Fruit fly (Drosophila melanogaster) whole organism, wandering third instar larva: ENCODE data around the gene holn1.
A peak's percentile ranks its signal among the peaks of the same experiment; 100 is the strongest.

Experiments
- Abd-B ChIP-seq: fragments of >200 bp; optimal IDR thresholded peaks from 2 replicates; lab custom pipeline; 2017; ENCODE audit warnings: missing biosample characterization, missing genetic modification characterization
- CG32264 ChIP-seq: fragments of 200-800 bp; sonication (Bioruptor generic); optimal IDR thresholded peaks from 2 replicates; lab custom pipeline; 2016; ENCODE audit warnings: missing biosample characterization, missing genetic modification characterization
- CG9705 ChIP-seq: fragments of 200-800 bp; sonication (Bioruptor generic); optimal IDR thresholded peaks from 2 replicates; lab custom pipeline; 2018; ENCODE audit warnings: missing biosample characterization, mild to moderate bottlenecking, missing genetic modification characterization
- CrebA ChIP-seq: fragments of 200-800 bp; sonication (Bioruptor generic); optimal IDR thresholded peaks from 2 replicates; lab custom pipeline; 2016; ENCODE audit warnings: missing biosample characterization, mild to moderate bottlenecking, missing genetic modification characterization, borderline replicate concordance
- Dfd ChIP-seq: fragments of >200 bp; optimal IDR thresholded peaks from 2 replicates; lab custom pipeline; 2017; ENCODE audit warnings: missing biosample characterization, missing genetic modification characterization
- Dif ChIP-seq: fragments of 200-275, 200-300 bp; sonication (Bioruptor generic); optimal IDR thresholded peaks from 2 replicates; lab custom pipeline; 2018; ENCODE audit warnings: missing biosample characterization, missing genetic modification characterization; ENCODE audit not compliant: partially characterized antibody
- GATAd ChIP-seq: sonication (Bioruptor generic); optimal IDR thresholded peaks from 2 replicates; lab custom pipeline; 2016; ENCODE audit warnings: missing biosample characterization, missing genetic modification characterization
- HLH106 ChIP-seq: fragments of 200-800 bp; optimal IDR thresholded peaks from 3 replicates; lab custom pipeline; 2019; ENCODE audit warnings: missing biosample characterization, mild to moderate bottlenecking, missing genetic modification characterization, moderate library complexity
- Hr78 ChIP-seq: fragments of >200 bp; optimal IDR thresholded peaks from 2 replicates; lab custom pipeline; 2017; ENCODE audit warnings: missing biosample characterization, missing genetic modification characterization
- Hr83 ChIP-seq: fragments of 200-300 bp; sonication (Bioruptor generic); optimal IDR thresholded peaks from 2 replicates; lab custom pipeline; 2016; ENCODE audit warnings: missing biosample characterization, mild to moderate bottlenecking, missing genetic modification characterization, moderate library complexity; ENCODE audit not compliant: poor library complexity, severe bottlenecking
- Jra ChIP-seq: sonication (Bioruptor generic); optimal IDR thresholded peaks from 2 replicates; lab custom pipeline; 2016; ENCODE audit warnings: missing biosample characterization, missing genetic modification characterization
- Mio ChIP-seq: sonication (Bioruptor generic); optimal IDR thresholded peaks from 2 replicates; lab custom pipeline; 2016; ENCODE audit warnings: missing biosample characterization, missing genetic modification characterization
- Myc ChIP-seq: fragments of >200 bp; optimal IDR thresholded peaks from 2 replicates; lab custom pipeline; 2017
- N ChIP-seq: fragments of >200 bp; optimal IDR thresholded peaks from 2 replicates; lab custom pipeline; 2018; ENCODE audit warnings: missing biosample characterization, missing external identifiers, missing genetic modification characterization
- OdsH ChIP-seq: fragments of 200-800 bp; sonication (Bioruptor generic); optimal IDR thresholded peaks from 2 replicates; lab custom pipeline; 2016; ENCODE audit warnings: missing biosample characterization, mild to moderate bottlenecking, missing genetic modification characterization
- Rel ChIP-seq, 2 experiments: fragments of 200-800 bp; sonication (Bioruptor generic) in 1 of 2; optimal IDR thresholded peaks; 2 replicates in 1 of 2; 3 replicates in 1 of 2; lab custom pipeline; 2016 to 2019; ENCODE audit warnings: mild to moderate bottlenecking in 2 of 2, missing biosample characterization in 2 of 2, missing genetic modification characterization in 2 of 2, moderate library complexity in 1 of 2
- Sp1 ChIP-seq: fragments of 200-800 bp; sonication (Bioruptor generic); optimal IDR thresholded peaks from 3 replicates; lab custom pipeline; 2019; ENCODE audit warnings: missing biosample characterization, mild to moderate bottlenecking, missing genetic modification characterization, moderate library complexity
- Vsx2 ChIP-seq: fragments of 200-300, 225-300 bp; sonication (Bioruptor generic); optimal IDR thresholded peaks from 2 replicates; lab custom pipeline; 2018; ENCODE audit warnings: missing biosample characterization, missing genetic modification characterization; ENCODE audit not compliant: partially characterized antibody
- brk ChIP-seq: fragments of 200-800 bp; sonication (Bioruptor generic); optimal IDR thresholded peaks from 2 replicates; lab custom pipeline; 2016; ENCODE audit warnings: missing biosample characterization, mild to moderate bottlenecking, missing genetic modification characterization
- dmrt93B ChIP-seq: fragments of 200-800 bp; sonication (Bioruptor generic); optimal IDR thresholded peaks from 2 replicates; lab custom pipeline; 2018; ENCODE audit warnings: missing biosample characterization, mild to moderate bottlenecking, missing genetic modification characterization
- dsf ChIP-seq: sonication (Bioruptor generic); optimal IDR thresholded peaks from 2 replicates; lab custom pipeline; 2016; ENCODE audit warnings: missing biosample characterization, missing genetic modification characterization, borderline replicate concordance
- foxo ChIP-seq, 2 experiments: fragments of 200-800 bp; sonication (Bioruptor generic); optimal IDR thresholded peaks; 2 replicates in 1 of 2; 3 replicates in 1 of 2; lab custom pipeline; 2016 to 2017; ENCODE audit warnings: missing biosample characterization in 2 of 2, missing genetic modification characterization in 2 of 2
- fru ChIP-seq: fragments of 200-800 bp; sonication (Bioruptor generic); optimal IDR thresholded peaks from 3 replicates; lab custom pipeline; 2016; ENCODE audit warnings: missing biosample characterization, mild to moderate bottlenecking, missing genetic modification characterization
- h ChIP-seq: fragments of 200-800 bp; sonication (Bioruptor generic); optimal IDR thresholded peaks from 3 replicates; lab custom pipeline; 2016; ENCODE audit warnings: missing biosample characterization, mild to moderate bottlenecking, missing genetic modification characterization
- jim ChIP-seq: fragments of 175-275, 200-325 bp; sonication (Bioruptor generic); optimal IDR thresholded peaks from 2 replicates; lab custom pipeline; 2016; ENCODE audit warnings: missing biosample characterization, mild to moderate bottlenecking, missing genetic modification characterization
- lola ChIP-seq: fragments of >200 bp; optimal IDR thresholded peaks from 2 replicates; lab custom pipeline; 2017; ENCODE audit warnings: missing biosample characterization, missing genetic modification characterization
- psq ChIP-seq: fragments of 200-800 bp; sonication (Bioruptor generic); optimal IDR thresholded peaks from 3 replicates; lab custom pipeline; 2017; ENCODE audit warnings: missing biosample characterization, mild to moderate bottlenecking, missing genetic modification characterization, moderate library complexity
- rgr ChIP-seq: fragments of 200-800 bp; sonication (Bioruptor generic); optimal IDR thresholded peaks from 3 replicates; lab custom pipeline; 2016; ENCODE audit warnings: missing biosample characterization, mild to moderate bottlenecking, missing genetic modification characterization
- sage ChIP-seq: fragments of 200-800 bp; sonication (Bioruptor generic); optimal IDR thresholded peaks from 2 replicates; lab custom pipeline; 2016; ENCODE audit warnings: missing biosample characterization, mild to moderate bottlenecking, missing genetic modification characterization
- sv ChIP-seq: fragments of 200-800 bp; sonication (Bioruptor generic); optimal IDR thresholded peaks from 3 replicates; lab custom pipeline; 2016; ENCODE audit warnings: missing biosample characterization, missing genetic modification characterization
- usp ChIP-seq: fragments of >200 bp; optimal IDR thresholded peaks from 2 replicates; lab custom pipeline; 2017; ENCODE audit warnings: missing biosample characterization, missing genetic modification characterization
- woc ChIP-seq: sonication (Bioruptor generic); optimal IDR thresholded peaks from 2 replicates; lab custom pipeline; 2016; ENCODE audit warnings: missing biosample characterization, mild to moderate bottlenecking, missing genetic modification characterization

Gene holn1

DNA sequence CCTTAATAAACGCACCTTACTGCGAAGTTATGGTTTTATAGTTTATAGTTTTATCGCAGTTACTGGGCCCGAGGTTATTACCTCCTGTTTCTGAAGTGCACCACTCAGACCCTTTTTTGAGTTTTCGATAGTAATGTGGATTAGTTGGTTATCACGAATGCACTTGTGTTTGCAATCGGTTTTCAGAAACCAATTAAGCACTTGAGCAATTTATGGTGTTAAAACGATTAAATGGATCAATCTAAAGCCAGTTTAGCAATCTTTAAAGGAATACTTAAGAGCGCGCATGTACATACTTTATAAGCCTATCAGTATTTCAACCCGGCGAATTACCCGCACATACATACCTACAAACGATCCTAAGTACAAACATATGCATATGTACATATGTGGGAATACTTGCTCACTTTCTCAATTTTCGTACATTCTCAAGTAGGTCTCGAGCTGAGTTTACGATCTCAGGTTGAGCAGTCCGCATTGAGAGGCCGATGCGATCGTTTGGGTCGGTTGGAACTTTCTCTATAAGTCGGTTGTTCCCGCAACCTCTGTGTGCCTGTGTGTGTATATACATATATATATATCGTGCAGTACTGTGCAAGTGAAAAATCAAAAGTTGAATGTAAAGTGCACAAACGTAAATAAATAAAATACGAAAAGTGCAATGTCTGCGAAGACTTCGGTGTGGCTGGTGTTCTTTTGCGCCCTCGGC lies 21.6 kb downstream of the holn1 start, which contains the start of the genes LManI and LManII:
TSS of gene LManI (minus strand) at position 51 of the 709 bp plus-strand sequence.
TSS of gene LManII (plus strand) at position 468 of the 709 bp plus-strand sequence.
- no peak for TF ChIP-seq Dfd (GFP tag; lab: Kevin White, UChicago)
- TF ChIP-seq Dif: peak; percentile 60

DNA sequence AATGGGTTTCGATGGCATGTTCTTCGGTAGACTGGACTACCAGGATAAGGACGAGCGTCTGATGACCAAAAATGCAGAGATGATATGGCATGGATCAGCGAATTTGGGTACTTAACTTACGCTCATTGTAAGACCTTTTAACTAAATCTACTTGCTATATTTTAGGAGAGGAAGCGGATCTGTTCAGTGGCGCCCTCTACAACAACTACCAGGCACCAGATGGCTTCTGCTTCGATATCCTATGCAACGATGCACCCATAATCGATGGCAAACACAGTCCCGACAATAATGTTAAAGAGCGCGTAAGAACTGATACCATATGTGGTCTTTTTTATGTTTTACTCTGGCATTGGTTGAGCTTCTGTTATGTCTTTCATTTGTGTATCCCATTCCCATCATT lies 23.2 kb downstream of the holn1 start:
- TF ChIP-seq sage (no peak), Abd-B (GFP tag; lab: Kevin White, UChicago) (no peak), Hr83 (no peak), Rel (GFP tag; optimal IDR thresholded peaks at IDR 0.05; lab: Kevin White, UChicago) (no peak), Rel (tag; optimal IDR thresholded peaks at IDR 0.05; lab: Kevin White, UChicago) (no peak), dsf (no peak)

DNA sequence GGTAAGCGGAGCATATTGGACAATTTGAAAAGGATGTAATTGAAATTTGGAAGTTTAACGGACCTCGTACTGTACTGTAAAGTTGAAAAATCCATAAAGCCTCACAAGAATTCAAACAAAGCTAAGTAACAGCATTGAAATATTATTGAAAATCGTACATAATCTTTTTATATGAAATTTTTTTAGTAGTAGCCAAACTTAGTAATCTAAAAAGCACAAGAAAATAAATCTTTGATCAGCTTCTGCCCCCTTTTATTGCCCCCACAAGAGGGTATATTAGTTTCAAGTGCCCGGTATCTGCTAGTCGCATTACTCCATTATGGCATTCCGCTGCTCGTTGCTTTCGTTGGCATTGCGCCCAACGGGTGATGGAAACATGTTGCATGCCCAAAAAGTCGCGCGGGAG lies 31.1 kb downstream of the holn1 start:
- TF ChIP-seq fru (GFP tag; lab: Kevin White, UChicago): no peak
- TF ChIP-seq sv (GFP tag; lab: Kevin White, UChicago): peak; percentile 2

DNA sequence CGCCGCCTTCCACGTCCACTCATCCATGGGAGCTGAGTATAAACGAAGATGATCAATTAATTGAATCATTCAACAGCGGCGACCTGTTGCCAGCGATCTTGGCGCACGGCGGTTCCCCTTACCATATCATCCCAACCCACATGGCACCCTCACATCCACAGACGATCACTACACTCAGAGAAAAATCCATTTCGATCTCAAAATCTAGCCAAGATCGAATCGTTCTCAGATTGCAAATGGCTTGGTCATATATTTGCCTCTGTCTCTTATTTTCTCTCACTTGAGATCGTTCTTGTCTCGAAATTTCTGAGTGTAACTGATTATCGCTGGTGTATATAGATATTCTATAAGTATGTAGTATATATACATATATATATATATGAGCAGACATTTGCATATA lies 32.6 kb downstream of the holn1 start:
- TF ChIP-seq Vsx2 (GFP tag; lab: Kevin White, UChicago): no peak
- no peak for TF ChIP-seq brk
- no peak for TF ChIP-seq CG9705 (GFP tag; lab: Kevin White, UChicago)
- TF ChIP-seq N (GFP tag; lab: Kevin White, UChicago): no peak
- no peak for TF ChIP-seq Myc (lab: Kevin White, UChicago)
- TF ChIP-seq dmrt93B (GFP tag; lab: Kevin White, UChicago): peak; percentile 24
- TF ChIP-seq Rel (GFP tag; optimal IDR thresholded peaks at IDR 0.05; lab: Kevin White, UChicago): no peak
- no peak for TF ChIP-seq Rel (tag; optimal IDR thresholded peaks at IDR 0.05; lab: Kevin White, UChicago)
- peak in 1 of 2 experiments; percentile 45 for TF ChIP-seq foxo (GFP tag; optimal IDR thresholded peaks at IDR 0.05; lab: Kevin White, UChicago)
- TF ChIP-seq usp (GFP tag; lab: Kevin White, UChicago): no peak
- peak; percentile 55 for TF ChIP-seq h (GFP tag; lab: Kevin White, UChicago)
- peak; percentile 54 for TF ChIP-seq HLH106
- TF ChIP-seq sv (GFP tag; lab: Kevin White, UChicago): peak; percentile 22
- peak; percentile 36 for TF ChIP-seq rgr (GFP tag; lab: Kevin White, UChicago)
- TF ChIP-seq CG32264: no peak
- TF ChIP-seq fru (GFP tag; lab: Kevin White, UChicago): peak; percentile 2
- TF ChIP-seq Jra (GFP tag; lab: Kevin White, UChicago): no peak

DNA sequence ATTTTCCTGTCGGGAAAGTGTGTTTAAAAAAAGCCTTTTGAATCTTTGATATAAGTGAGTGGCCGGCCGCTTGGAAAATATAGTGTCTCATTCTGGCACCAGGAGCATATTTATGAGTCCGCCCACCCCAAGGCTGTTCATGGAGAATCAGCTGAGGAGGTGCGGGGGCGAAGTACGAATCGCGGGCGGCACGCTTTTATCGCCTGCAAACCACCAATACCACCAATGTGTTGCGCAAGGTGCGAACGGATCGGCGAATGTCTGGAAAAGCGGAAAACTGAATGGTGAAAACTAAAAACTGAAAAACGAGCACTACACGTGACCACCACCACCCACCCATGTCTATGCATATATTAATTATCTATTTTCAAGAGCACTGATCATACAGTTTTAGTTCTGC lies 33.2 kb downstream of the holn1 start:
- TF ChIP-seq psq (no peak), CG9705 (GFP tag; lab: Kevin White, UChicago) (no peak), lola (GFP tag; lab: Kevin White, UChicago) (no peak), fru (GFP tag; lab: Kevin White, UChicago) (no peak), brk (no peak), sage (no peak), woc (GFP tag; lab: Kevin White, UChicago) (no peak), sv (GFP tag; lab: Kevin White, UChicago) (no peak), jim (GFP tag; lab: Kevin White, UChicago) (no peak), h (GFP tag; lab: Kevin White, UChicago) (no peak), GATAd (GFP tag; lab: Kevin White, UChicago) (no peak)

DNA sequence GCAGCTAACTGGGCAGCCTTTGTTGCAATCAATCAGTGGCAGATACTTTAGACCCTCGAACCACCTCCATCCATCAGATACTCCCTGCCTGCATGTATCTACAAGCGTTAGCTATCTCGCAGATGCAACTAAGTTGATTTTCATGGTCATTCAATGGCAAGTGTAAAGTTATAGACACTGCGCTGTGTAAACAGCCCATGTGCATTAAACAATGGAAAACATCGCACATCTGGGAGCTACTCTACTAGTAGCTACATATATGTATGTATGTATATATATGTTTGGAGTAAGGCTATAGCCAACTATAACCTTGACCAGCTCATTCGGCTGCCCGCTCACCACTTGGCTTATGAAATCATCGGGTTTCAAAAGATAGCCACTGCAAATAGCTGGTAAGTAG lies 34.4 kb downstream of the holn1 start:
- TF ChIP-seq Abd-B (GFP tag; lab: Kevin White, UChicago): no peak
- no peak for TF ChIP-seq Mio (GFP tag; lab: Kevin White, UChicago)
- no peak for TF ChIP-seq N (GFP tag; lab: Kevin White, UChicago)
- no peak for TF ChIP-seq foxo (GFP tag; optimal IDR thresholded peaks at IDR 0.05; lab: Kevin White, UChicago)
- TF ChIP-seq Hr78 (GFP tag; lab: Kevin White, UChicago): no peak
- TF ChIP-seq h (GFP tag; lab: Kevin White, UChicago): no peak
- TF ChIP-seq OdsH: no peak
- no peak for TF ChIP-seq rgr (GFP tag; lab: Kevin White, UChicago)
- no peak for TF ChIP-seq Dif
- no peak for TF ChIP-seq jim (GFP tag; lab: Kevin White, UChicago)
- TF ChIP-seq CG9705 (GFP tag; lab: Kevin White, UChicago): no peak
- TF ChIP-seq Jra (GFP tag; lab: Kevin White, UChicago): no peak
- TF ChIP-seq HLH106: no peak
- no peak for TF ChIP-seq Sp1 (GFP tag; lab: Kevin White, UChicago)
- no peak for TF ChIP-seq Rel (GFP tag; optimal IDR thresholded peaks at IDR 0.05; lab: Kevin White, UChicago)
- no peak for TF ChIP-seq Rel (tag; optimal IDR thresholded peaks at IDR 0.05; lab: Kevin White, UChicago)
- TF ChIP-seq woc (GFP tag; lab: Kevin White, UChicago): no peak
- no peak for TF ChIP-seq dsf
- TF ChIP-seq CrebA (GFP tag; lab: Kevin White, UChicago): no peak
